Fruit fly (Drosophila melanogaster): ENCODE measurements around the gene CG5500.

CG5500 gene

dm6 chr3R:26876432-26876831 lies at the start of gene CG5500:
Gene CG5500 (plus strand): TSS chr3R:26876630.
- TF ChIP-seq Rel (GFP tag; optimal IDR thresholded peaks at IDR 0.05) (no peak), Rel (tag; optimal IDR thresholded peaks at IDR 0.05) (peak; percentile 75), dmrt93B (GFP tag; optimal IDR thresholded peaks at IDR 0.05) (no peak), brk (GFP tag; optimal IDR thresholded peaks at IDR 0.05) (no peak), Vsx2 (GFP tag; optimal IDR thresholded peaks at IDR 0.05; ENCODE audit: partially characterized antibody) (no peak)

- TF ChIP-seq rgr (GFP tag; optimal IDR thresholded peaks at IDR 0.05) (no peak), sage (GFP tag; optimal IDR thresholded peaks at IDR 0.05) (no peak), foxo (GFP tag; optimal IDR thresholded peaks at IDR 0.05) (peak in 1 of 2 experiments; percentile 5), Mio (GFP tag; optimal IDR thresholded peaks at IDR 0.05) (no peak), Myc (optimal IDR thresholded peaks at IDR 0.05) (no peak), Hnf4 (GFP tag; optimal IDR thresholded peaks at IDR 0.05) (no peak)
Observed at dm6 chr3R:26831861-26832260, 44.6 kb upstream of the CG5500 start.

- peak; percentile 17 for TF ChIP-seq HLH106 (tag; optimal IDR thresholded peaks at IDR 0.05)
- no peak for TF ChIP-seq N (GFP tag; optimal IDR thresholded peaks at IDR 0.05)
- TF ChIP-seq fru (GFP tag; optimal IDR thresholded peaks at IDR 0.05) = peak; percentile 30
- no peak for TF ChIP-seq Hnf4 (GFP tag; optimal IDR thresholded peaks at IDR 0.05)
- TF ChIP-seq foxo (GFP tag; optimal IDR thresholded peaks at IDR 0.05) = peak in 1 of 2 experiments; percentile 0
Observed at dm6 chr3R:26846446-26846845, 30.0 kb upstream of the CG5500 start.

dm6 chr3R:26853699-26854098 lies 22.7 kb upstream of the CG5500 start:
- TF ChIP-seq rgr (GFP tag; optimal IDR thresholded peaks at IDR 0.05) (peak; percentile 30), fru (GFP tag; optimal IDR thresholded peaks at IDR 0.05) (peak; percentile 26), ey (GFP tag; optimal IDR thresholded peaks at IDR 0.05) (peak; percentile 13), Dif (GFP tag; optimal IDR thresholded peaks at IDR 0.05; ENCODE audit: partially characterized antibody) (no peak), br (GFP tag; optimal IDR thresholded peaks at IDR 0.05) (no peak), HLH106 (tag; optimal IDR thresholded peaks at IDR 0.05) (peak; percentile 3), foxo (GFP tag; optimal IDR thresholded peaks at IDR 0.05) (peak in 1 of 2 experiments; percentile 52), h (GFP tag; optimal IDR thresholded peaks at IDR 0.05) (peak; percentile 26)

- no peak for TF ChIP-seq CG9705 (GFP tag; optimal IDR thresholded peaks at IDR 0.05)
- peak; percentile 4 for TF ChIP-seq woc (GFP tag; optimal IDR thresholded peaks at IDR 0.05)
- peak; percentile 84 for TF ChIP-seq fru (GFP tag; optimal IDR thresholded peaks at IDR 0.05)
- no peak for TF ChIP-seq Jra (GFP tag; optimal IDR thresholded peaks at IDR 0.05)
- no peak for TF ChIP-seq Vsx2 (GFP tag; optimal IDR thresholded peaks at IDR 0.05; ENCODE audit: partially characterized antibody)
- peak; percentile 40 for TF ChIP-seq Hnf4 (GFP tag; optimal IDR thresholded peaks at IDR 0.05)
- no peak for TF ChIP-seq tai (GFP tag; optimal IDR thresholded peaks at IDR 0.05)
- no peak for TF ChIP-seq sv (GFP tag; optimal IDR thresholded peaks at IDR 0.05)
- TF ChIP-seq pan (optimal IDR thresholded peaks at IDR 0.05) = no peak
- TF ChIP-seq sage (GFP tag; optimal IDR thresholded peaks at IDR 0.05) = no peak
- no peak for TF ChIP-seq CrebA (GFP tag; optimal IDR thresholded peaks at IDR 0.05; ENCODE audit: borderline replicate concordance)
- TF ChIP-seq brk (GFP tag; optimal IDR thresholded peaks at IDR 0.05) = no peak
- TF ChIP-seq Myc (optimal IDR thresholded peaks at IDR 0.05) = no peak
- peak; percentile 67 for TF ChIP-seq h (GFP tag; optimal IDR thresholded peaks at IDR 0.05)
- TF ChIP-seq ey (GFP tag; optimal IDR thresholded peaks at IDR 0.05) = peak; percentile 42
- no peak for TF ChIP-seq Dfd (GFP tag; optimal IDR thresholded peaks at IDR 0.05)
- TF ChIP-seq Sp1 (GFP tag; optimal IDR thresholded peaks at IDR 0.05) = peak; percentile 70
- TF ChIP-seq rgr (GFP tag; optimal IDR thresholded peaks at IDR 0.05) = peak; percentile 50
- TF ChIP-seq OdsH (GFP tag; optimal IDR thresholded peaks at IDR 0.05) = peak; percentile 32
- TF ChIP-seq br (GFP tag; optimal IDR thresholded peaks at IDR 0.05) = peak; percentile 32
- TF ChIP-seq psq (GFP tag; optimal IDR thresholded peaks at IDR 0.05) = peak; percentile 14
- no peak for TF ChIP-seq CG32264 (GFP tag; optimal IDR thresholded peaks at IDR 0.05)
- TF ChIP-seq Hr83 (GFP tag; optimal IDR thresholded peaks at IDR 0.05; ENCODE audit: poor library complexity, severe bottlenecking) = no peak
- no peak for TF ChIP-seq lola (GFP tag; optimal IDR thresholded peaks at IDR 0.05)
- no peak for TF ChIP-seq GATAd (GFP tag; optimal IDR thresholded peaks at IDR 0.05)
- peak in 1 of 2 experiments; percentile 68 for TF ChIP-seq foxo (GFP tag; optimal IDR thresholded peaks at IDR 0.05)
- TF ChIP-seq Abd-B (GFP tag; optimal IDR thresholded peaks at IDR 0.05) = no peak
- no peak for TF ChIP-seq usp (GFP tag; optimal IDR thresholded peaks at IDR 0.05)
- TF ChIP-seq HLH106 (tag; optimal IDR thresholded peaks at IDR 0.05) = peak; percentile 71
- no peak for TF ChIP-seq dmrt93B (GFP tag; optimal IDR thresholded peaks at IDR 0.05)
- TF ChIP-seq Hr78 (GFP tag; optimal IDR thresholded peaks at IDR 0.05) = no peak
- TF ChIP-seq jim (GFP tag; optimal IDR thresholded peaks at IDR 0.05) = no peak
Observed at dm6 chr3R:26859228-26859627, 17.2 kb upstream of the CG5500 start.

Data from whole organism, wandering third instar larva.